Worm (Caenorhabditis elegans): Measurements from ENCODE around the gene tomm-20.

tomm-20 gene

ce11 chrV:12365104-12365503 lies 21.8 kb upstream of the tomm-20 start, which contains the start of gene fipr-2:
TSS of gene fipr-2 (plus strand) at chrV:12365348.
- TF ChIP-seq pha-4 (tag; optimal IDR thresholded peaks at IDR 0.05) (peak; percentile 81), fos-1 (tag; optimal IDR thresholded peaks at IDR 0.05) (no peak)

DNA sequence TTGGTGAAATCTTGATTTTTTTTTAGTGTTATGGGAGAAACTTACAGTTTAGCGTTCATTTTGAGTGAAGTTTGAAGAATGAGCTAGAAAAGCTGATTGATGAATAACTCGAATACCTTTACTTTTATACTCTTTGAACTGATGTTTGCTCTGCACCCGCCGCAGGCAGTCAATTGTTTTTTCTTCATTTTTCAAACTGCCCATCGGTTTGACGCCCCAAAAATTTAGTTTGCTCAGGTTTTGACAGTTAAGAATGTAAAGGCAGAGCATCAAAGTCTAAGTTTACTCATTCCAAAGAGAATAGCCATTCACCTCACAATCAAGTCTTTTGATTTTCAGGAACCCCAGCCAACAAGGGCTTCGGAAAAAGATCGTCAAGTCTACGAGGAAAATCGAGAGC lies 18.4 kb upstream of the tomm-20 start, which contains the start of gene fipr-1:
fipr-1 (minus strand) TSS at position 101 of the 400 bp plus-strand sequence.
- no peak for TF ChIP-seq egl-5 (tag; optimal IDR thresholded peaks at IDR 0.05)
- no peak for TF ChIP-seq egl-27 (tag; optimal IDR thresholded peaks at IDR 0.05)
- no peak for TF ChIP-seq ceh-82 (tag; optimal IDR thresholded peaks at IDR 0.05)
- TF ChIP-seq hmg-11 (tag; optimal IDR thresholded peaks at IDR 0.05) = no peak
- no peak for TF ChIP-seq nhr-11 (tag; optimal IDR thresholded peaks at IDR 0.05)
- TF ChIP-seq eor-1 (tag; optimal IDR thresholded peaks at IDR 0.05) = no peak
- no peak for TF ChIP-seq tbx-2 (tag; optimal IDR thresholded peaks at IDR 0.05)
- TF ChIP-seq elt-1 (tag; optimal IDR thresholded peaks at IDR 0.05) = no peak

ce11 chrV:12358347-12358746 lies 15.1 kb upstream of the tomm-20 start, which contains the start of gene F23H12.5:
TSS of gene F23H12.5 (plus strand) at chrV:12358647.
- TF ChIP-seq ZK546.5 (tag; optimal IDR thresholded peaks at IDR 0.05) (no peak), nhr-11 (tag; optimal IDR thresholded peaks at IDR 0.05) (no peak), elt-1 (tag; optimal IDR thresholded peaks at IDR 0.05) (no peak)

DNA sequence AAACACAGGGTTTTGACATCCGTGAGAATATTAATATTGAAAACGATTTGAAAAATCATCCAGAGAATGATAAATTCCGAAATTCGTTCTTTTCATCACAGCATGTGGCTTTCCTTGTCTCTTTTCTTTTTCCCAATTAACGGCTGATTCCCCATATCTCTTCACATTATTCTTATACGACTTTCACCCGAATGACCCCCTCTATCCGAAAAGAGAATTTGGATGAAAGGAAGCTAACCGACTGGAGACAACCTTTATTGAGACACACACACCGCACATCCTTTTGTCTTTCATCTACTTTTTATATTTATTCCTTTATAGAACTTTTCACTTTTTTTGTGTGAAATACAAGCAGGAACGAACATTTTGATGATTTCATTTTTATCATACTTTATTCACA lies 14.4 kb upstream of the tomm-20 start:
- TF ChIP-seq fos-1 (tag; optimal IDR thresholded peaks at IDR 0.05) (no peak), nfya-1 (tag; optimal IDR thresholded peaks at IDR 0.05; ENCODE audit: insufficient read depth) (no peak), nhr-67 (tag; optimal IDR thresholded peaks at IDR 0.05) (no peak), egl-27 (tag; optimal IDR thresholded peaks at IDR 0.05) (no peak), ceh-28 (tag; optimal IDR thresholded peaks at IDR 0.05) (no peak), jun-1 (tag; optimal IDR thresholded peaks at IDR 0.05) (no peak)

ce11 chrV:12354193-12354830 lies 11.0 kb upstream of the tomm-20 start:
- TF ChIP-seq nhr-25 (tag; optimal IDR thresholded peaks at IDR 0.05) = peak; percentile 43
- peak; percentile 76 for TF ChIP-seq ama-1 (optimal IDR thresholded peaks at IDR 0.05)
- TF ChIP-seq lin-39 (tag; optimal IDR thresholded peaks at IDR 0.05) = no peak
- peak; percentile 44 for TF ChIP-seq elt-1 (tag; optimal IDR thresholded peaks at IDR 0.05)
- no peak for TF ChIP-seq zag-1 (tag; optimal IDR thresholded peaks at IDR 0.05)
- no peak for TF ChIP-seq ztf-4 (tag; optimal IDR thresholded peaks at IDR 0.05)
- no peak for TF ChIP-seq ceh-82 (tag; optimal IDR thresholded peaks at IDR 0.05)
- TF ChIP-seq skn-1 (tag; optimal IDR thresholded peaks at IDR 0.05) = no peak
- TF ChIP-seq unc-62 (GFP tag; optimal IDR thresholded peaks at IDR 0.05) = no peak
- peak; percentile 11 for TF ChIP-seq tbx-2 (tag; optimal IDR thresholded peaks at IDR 0.05)
- TF ChIP-seq nhr-23 (tag; optimal IDR thresholded peaks at IDR 0.05) = peak; percentile 45
- no peak for TF ChIP-seq pha-4 (tag; optimal IDR thresholded peaks at IDR 0.05)
- TF ChIP-seq aly-2 (tag; optimal IDR thresholded peaks at IDR 0.05) = peak; percentile 62
- no peak for TF ChIP-seq hmg-11 (tag; optimal IDR thresholded peaks at IDR 0.05)
- peak in 1 of 3 experiments; percentile 35 for TF ChIP-seq elt-3 (tag; optimal IDR thresholded peaks at IDR 0.05)
- TF ChIP-seq nhr-28 (tag; optimal IDR thresholded peaks at IDR 0.05) = peak; percentile 1
- TF ChIP-seq nhr-43 (tag; optimal IDR thresholded peaks at IDR 0.05; ENCODE audit: poor library complexity, severe bottlenecking) = peak; percentile 91
- no peak for TF ChIP-seq ceh-9 (tag; optimal IDR thresholded peaks at IDR 0.05)
- no peak for TF ChIP-seq nhr-11 (tag; optimal IDR thresholded peaks at IDR 0.05)
- TF ChIP-seq lsy-12 (tag; optimal IDR thresholded peaks at IDR 0.05) = peak; percentile 34

DNA sequence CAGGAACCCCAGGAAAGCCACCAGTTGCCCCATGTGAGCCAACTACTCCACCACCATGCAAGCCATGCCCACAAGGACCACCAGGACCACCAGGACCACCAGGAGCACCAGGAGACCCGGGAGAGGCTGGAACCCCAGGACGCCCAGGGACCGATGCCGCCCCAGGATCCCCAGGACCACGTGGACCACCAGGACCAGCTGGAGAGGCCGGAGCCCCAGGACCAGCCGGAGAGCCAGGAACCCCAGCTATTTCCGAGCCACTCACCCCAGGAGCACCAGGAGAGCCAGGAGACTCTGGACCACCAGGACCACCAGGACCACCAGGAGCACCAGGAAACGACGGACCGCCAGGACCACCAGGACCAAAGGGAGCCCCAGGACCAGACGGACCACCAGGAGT lies 10.2 kb upstream of the tomm-20 start:
- no peak for TF ChIP-seq R02D3.7 (tag; optimal IDR thresholded peaks at IDR 0.05)
- peak; percentile 25 for TF ChIP-seq nhr-43 (tag; optimal IDR thresholded peaks at IDR 0.05; ENCODE audit: poor library complexity, severe bottlenecking)

DNA sequence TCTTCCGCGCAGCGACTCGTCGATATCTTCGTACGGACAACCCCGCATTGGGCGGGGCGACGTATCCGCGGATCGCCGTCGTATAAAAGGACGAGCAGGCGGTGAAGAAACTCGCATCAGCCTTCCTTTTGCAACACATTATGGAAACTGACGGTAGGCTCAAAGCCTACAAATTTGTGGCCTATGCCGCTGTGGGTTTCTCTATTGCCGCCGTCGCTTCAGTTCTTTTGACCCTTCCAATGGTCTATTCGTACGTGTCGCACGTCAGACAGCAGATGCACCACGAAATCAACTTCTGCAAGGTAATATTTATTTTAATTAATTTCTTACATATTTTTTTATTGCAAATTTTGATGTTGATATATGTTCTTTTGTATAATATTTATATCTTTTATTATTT lies 9.6 kb upstream of the tomm-20 start:
- TF ChIP-seq nhr-11 (tag; optimal IDR thresholded peaks at IDR 0.05) = no peak
- peak; percentile 51 for TF ChIP-seq ama-1 (optimal IDR thresholded peaks at IDR 0.05)

Measured in whole organism, L3 larva.